Worm (Caenorhabditis elegans): ENCODE results near the gene col-152.

The col-152 gene

DNA sequence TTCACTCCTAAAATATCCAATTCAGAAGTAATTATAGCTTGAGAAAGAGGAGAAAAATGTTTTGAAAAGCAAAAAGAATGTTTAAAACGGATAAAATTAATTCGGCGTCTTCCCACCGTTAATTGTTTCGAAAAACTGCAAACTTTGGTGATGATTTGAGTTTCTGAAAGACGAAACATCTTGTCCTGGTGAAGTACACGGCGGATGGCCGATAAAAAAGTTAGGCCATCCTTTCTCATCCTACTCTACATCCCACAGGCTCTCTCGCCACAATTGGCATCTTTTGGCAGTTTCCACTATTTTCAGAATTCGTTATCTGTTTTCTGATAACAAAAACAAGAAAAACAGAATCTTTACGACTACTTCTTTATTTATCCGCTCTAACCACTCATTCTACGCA lies 34.8 kb upstream of the col-152 start, which contains the start of the genes C35A5.8 and hda-11 (continued):
- TF ChIP-seq lsy-27 (tag; optimal IDR thresholded peaks at IDR 0.05; ENCODE audit: borderline replicate concordance, insufficient read depth), result no peak
- no peak for TF ChIP-seq C17E4.6 (GFP tag; IDR thresholded peaks at IDR 0.05)
- TF ChIP-seq T26A5.8 (tag; optimal IDR thresholded peaks at IDR 0.05), result no peak
- no peak for TF ChIP-seq efl-1 (GFP tag; optimal IDR thresholded peaks at IDR 0.05)
- TF ChIP-seq attf-5 (GFP tag; optimal IDR thresholded peaks at IDR 0.05), result no peak
- TF ChIP-seq madf-8 (GFP tag; conservative IDR thresholded peaks at IDR 0.05), result 0 out of 2 replicates have a peak, but pooled peaks have one; percentile 12
- no peak for TF ChIP-seq ama-1 (optimal IDR thresholded peaks at IDR 0.05)
- no peak for TF ChIP-seq ama-1 (GFP tag; optimal IDR thresholded peaks at IDR 0.05)
- peak; percentile 67; the same call in 1 of the 2 replicates for TF ChIP-seq hmg-1.2 (GFP tag; IDR thresholded peaks at IDR 0.05)
- no peak for TF ChIP-seq attf-3 (GFP tag; conservative IDR thresholded peaks at IDR 0.05)
- TF ChIP-seq K12H6.12 (tag; optimal IDR thresholded peaks at IDR 0.05), result peak; percentile 38
- peak; percentile 11; the same call in 1 of the 2 replicates for TF ChIP-seq ceh-91 (GFP tag; IDR thresholded peaks at IDR 0.05)
- no peak for TF ChIP-seq F23B12.7 (tag; optimal IDR thresholded peaks at IDR 0.05; ENCODE audit: insufficient read depth)
- peak; percentile 54; the same call in 1 of the 2 replicates for TF ChIP-seq bed-2 (GFP tag; IDR thresholded peaks at IDR 0.05)
- no peak for TF ChIP-seq F55B11.4 (tag; optimal IDR thresholded peaks at IDR 0.05; ENCODE audit: borderline replicate concordance, insufficient read depth)
- TF ChIP-seq zfh-2 (GFP tag; conservative IDR thresholded peaks at IDR 0.05), result no peak
- peak; percentile 75 for TF ChIP-seq lir-1 (GFP tag; conservative IDR thresholded peaks at IDR 0.05)
- TF ChIP-seq lin-54 (GFP tag; optimal IDR thresholded peaks at IDR 0.05), result peak; percentile 42
- no peak for TF ChIP-seq C06A6.2 (GFP tag; conservative IDR thresholded peaks at IDR 0.05)
- peak in 1 of 2 experiments; percentile 49 for TF ChIP-seq let-607 (tag; optimal IDR thresholded peaks at IDR 0.05)
- TF ChIP-seq lin-35 (GFP tag; optimal IDR thresholded peaks at IDR 0.05), result peak in 1 of 3 experiments; percentile 11
- TF ChIP-seq gei-17 (GFP tag; optimal IDR thresholded peaks at IDR 0.05), result no peak
- no peak for TF ChIP-seq fkh-3 (tag; optimal IDR thresholded peaks at IDR 0.05)
- peak; percentile 93 for TF ChIP-seq ZK185.1 (tag; optimal IDR thresholded peaks at IDR 0.05; ENCODE audit: poor library complexity, severe bottlenecking)
- peak; percentile 36 for TF ChIP-seq atf-7 (tag; optimal IDR thresholded peaks at IDR 0.05)
- no peak for TF ChIP-seq nhr-179 (tag; optimal IDR thresholded peaks at IDR 0.05)
- no peak for TF ChIP-seq hsf-1 (GFP tag; IDR thresholded peaks at IDR 0.05)
- no peak for TF ChIP-seq Y53F4B.3 (GFP tag; IDR thresholded peaks at IDR 0.05)
- no peak for TF ChIP-seq mel-28 (tag; optimal IDR thresholded peaks at IDR 0.05; ENCODE audit: borderline replicate concordance)
- peak; percentile 40; the same call in 1 of the 2 replicates for TF ChIP-seq let-526 (GFP tag; IDR thresholded peaks at IDR 0.05)
- no peak for TF ChIP-seq F10E7.11 (tag; optimal IDR thresholded peaks at IDR 0.05)
- peak; percentile 61 for TF ChIP-seq ceh-100 (GFP tag; IDR thresholded peaks at IDR 0.05)
- no peak for TF ChIP-seq hlh-12 (tag; optimal IDR thresholded peaks at IDR 0.05)
- TF ChIP-seq Y56A3A.18 (GFP tag; IDR thresholded peaks at IDR 0.05), result no peak
- TF ChIP-seq akir-1 (GFP tag; optimal IDR thresholded peaks at IDR 0.05), result no peak
- no peak for TF ChIP-seq ztf-3 (GFP tag; optimal IDR thresholded peaks at IDR 0.05)
- TF ChIP-seq cebp-1 (GFP tag; IDR thresholded peaks at IDR 0.05), result peak; percentile 43; the same call in 1 of the 2 replicates
- TF ChIP-seq cebp-1 (tag; optimal IDR thresholded peaks at IDR 0.05), result no peak
- peak; percentile 57 for TF ChIP-seq zim-3 (tag; optimal IDR thresholded peaks at IDR 0.05)
- no peak for TF ChIP-seq F37B4.10 (GFP tag; IDR thresholded peaks at IDR 0.05)
- TF ChIP-seq lin-26 (GFP tag; IDR thresholded peaks at IDR 0.05), result no peak
- no peak for TF ChIP-seq B0261.1 (tag; optimal IDR thresholded peaks at IDR 0.05)
- peak; percentile 37; the same call in 1 of the 2 replicates for TF ChIP-seq F33H1.4 (GFP tag; IDR thresholded peaks at IDR 0.05)
- TF ChIP-seq ztf-26 (tag; optimal IDR thresholded peaks at IDR 0.05), result no peak
- peak; percentile 36 for TF ChIP-seq nhr-80 (tag; optimal IDR thresholded peaks at IDR 0.05)
- TF ChIP-seq nfya-1 (tag; optimal IDR thresholded peaks at IDR 0.05; ENCODE audit: borderline replicate concordance, insufficient read depth), result no peak
- 0 out of 2 replicates have a peak, but pooled peaks have one; percentile 11 for TF ChIP-seq aptf-2 (GFP tag; conservative IDR thresholded peaks at IDR 0.05)
- TF ChIP-seq dox-1 (GFP tag; IDR thresholded peaks at IDR 0.05), result peak; percentile 82
- TF ChIP-seq cebp-2 (GFP tag; IDR thresholded peaks at IDR 0.05), result no peak
